Worm (Caenorhabditis elegans) whole organism, L1 larva: ENCODE data around the gene F15E6.10.

Experiments
- C04F5.9 ChIP-seq: sonication (generic microtip); optimal IDR thresholded peaks from 2 replicates; lab custom pipeline; 2016; ENCODE audit warnings: missing genetic modification characterization, missing compliant biosample characterization
- C16A3.4 ChIP-seq: fragments of 150-350 bp; optimal IDR thresholded peaks from 2 replicates; lab custom pipeline; 2014; ENCODE audit warnings: missing biosample characterization, missing genetic modification characterization
- F16B12.6 ChIP-seq: fragments of 150-350 bp; optimal IDR thresholded peaks from 2 replicates; lab custom pipeline; 2014; ENCODE audit warnings: missing biosample characterization, missing genetic modification characterization
- aha-1 ChIP-seq: fragments of 150-350 bp; optimal IDR thresholded peaks from 2 replicates; lab custom pipeline; 2014; ENCODE audit warnings: missing biosample characterization, missing genetic modification characterization
- aly-2 ChIP-seq: fragments of 150-350 bp; optimal IDR thresholded peaks from 2 replicates; lab custom pipeline; 2014; ENCODE audit warnings: missing biosample characterization, missing genetic modification characterization
- ama-1 ChIP-seq: fragments of 150-350 bp; optimal IDR thresholded peaks from 2 replicates; lab custom pipeline; 2014
- ceh-8 ChIP-seq: fragments of 200-800 bp; sonication (Bioruptor generic); optimal IDR thresholded peaks from 2 replicates; lab custom pipeline; 2018; ENCODE audit warnings: mild to moderate bottlenecking, missing genetic modification characterization, moderate library complexity, missing compliant biosample characterization
- dpl-1 ChIP-seq, 3 experiments: fragments of 150-350 bp in 2 of 3; sonication (generic microtip) in 1 of 3; optimal IDR thresholded peaks; 2 replicates each; lab custom pipeline; 2014 to 2017; ENCODE audit warnings: missing biosample characterization in 3 of 3, missing genetic modification characterization in 3 of 3, missing genetic modification reagents in 3 of 3
- dsc-1 ChIP-seq: sonication (generic microtip); optimal IDR thresholded peaks from 2 replicates; lab custom pipeline; 2016; ENCODE audit warnings: mild to moderate bottlenecking, missing genetic modification characterization, missing compliant biosample characterization
- efl-1 ChIP-seq, 4 experiments: fragments of 150-350 bp; optimal IDR thresholded peaks in 3 of 4; peaks in 1 of 4; 1 replicate in 1 of 4; 2 replicates in 3 of 4; lab custom pipeline; 2014; ENCODE audit warnings: missing biosample characterization in 2 of 4, missing genetic modification characterization in 2 of 4, missing genetic modification reagents in 2 of 4
- efl-3 ChIP-seq: fragments of 200-800 bp; sonication (Bioruptor generic); optimal IDR thresholded peaks from 2 replicates; lab custom pipeline; 2018; ENCODE audit warnings: mild to moderate bottlenecking, missing genetic modification characterization, missing compliant biosample characterization
- egl-13 ChIP-seq: sonication (generic microtip); optimal IDR thresholded peaks from 2 replicates; lab custom pipeline; 2016; ENCODE audit warnings: missing genotype, missing genetic modification reagents, missing genetic modification characterization, missing compliant biosample characterization
- elt-2 ChIP-seq: sonication (generic microtip); optimal IDR thresholded peaks from 2 replicates; lab custom pipeline; 2016; ENCODE audit warnings: missing genetic modification characterization, mild to moderate bottlenecking, inconsistent platforms, missing compliant biosample characterization, missing genetic modification reagents
- elt-3 ChIP-seq, 6 experiments: fragments of 150-350 bp in 1 of 6; sonication (generic microtip); optimal IDR thresholded peaks; 2 replicates each; lab custom pipeline; 2017 to 2018; ENCODE audit warnings: missing biosample characterization in 6 of 6, missing genetic modification characterization in 6 of 6, inconsistent platforms in 1 of 6
- ets-5 ChIP-seq: fragments of 200-800 bp; sonication (Bioruptor generic); IDR thresholded peaks from 2 replicates; pipeline ENCODE4 v1.3.6; 2022; ENCODE audit warnings: missing genetic modification characterization, missing compliant biosample characterization
- hlh-4 ChIP-seq: sonication (generic microtip); optimal IDR thresholded peaks from 2 replicates; lab custom pipeline; 2016; ENCODE audit warnings: mild to moderate bottlenecking, missing genetic modification characterization, missing compliant biosample characterization
- irx-1 ChIP-seq: sonication (generic microtip); optimal IDR thresholded peaks from 2 replicates; lab custom pipeline; 2016; ENCODE audit warnings: missing genetic modification characterization, missing compliant biosample characterization
- jun-1 ChIP-seq: fragments of 150-350 bp; optimal IDR thresholded peaks from 2 replicates; lab custom pipeline; 2014; ENCODE audit warnings: missing biosample characterization, missing genetic modification reagents, missing genetic modification characterization
- lin-13 ChIP-seq: fragments of 150-350 bp; optimal IDR thresholded peaks from 2 replicates; lab custom pipeline; 2014; ENCODE audit warnings: missing biosample characterization, missing genetic modification reagents, missing genetic modification characterization
- lin-14 ChIP-seq: fragments of 200-800 bp; sonication (Bioruptor generic); optimal IDR thresholded peaks from 2 replicates; lab custom pipeline; 2018; ENCODE audit warnings: mild to moderate bottlenecking, missing genetic modification characterization, moderate library complexity, missing compliant biosample characterization
- lin-35 ChIP-seq, 2 experiments: fragments of 150-350 bp; optimal IDR thresholded peaks; 2 replicates each; lab custom pipeline; 2014; ENCODE audit warnings: missing biosample characterization in 2 of 2, missing genetic modification characterization in 2 of 2, missing genetic modification reagents in 2 of 2
- mab-9 ChIP-seq: fragments of 200-800 bp; sonication (Bioruptor generic); IDR thresholded peaks from 2 replicates; pipeline ENCODE4 v1.3.6; 2022; ENCODE audit warnings: missing genetic modification reagents, missing genetic modification characterization, missing compliant biosample characterization
- mep-1 ChIP-seq: fragments of 150-350 bp; optimal IDR thresholded peaks from 2 replicates; lab custom pipeline; 2014; ENCODE audit warnings: missing biosample characterization, missing genetic modification characterization
- nhr-28 ChIP-seq: fragments of 150-350 bp; optimal IDR thresholded peaks from 2 replicates; lab custom pipeline; 2014; ENCODE audit warnings: missing biosample characterization, missing genetic modification characterization
- nhr-71 ChIP-seq: sonication (generic microtip); optimal IDR thresholded peaks from 2 replicates; lab custom pipeline; 2016; ENCODE audit warnings: mild to moderate bottlenecking, missing genetic modification characterization, moderate library complexity, missing compliant biosample characterization
- nhr-76 ChIP-seq: sonication (generic microtip); optimal IDR thresholded peaks from 2 replicates; lab custom pipeline; 2017; ENCODE audit warnings: missing biosample characterization, missing genetic modification characterization
- nhr-84 ChIP-seq: sonication (generic microtip); optimal IDR thresholded peaks from 2 replicates; lab custom pipeline; 2017; ENCODE audit warnings: missing biosample characterization, missing genetic modification characterization
- nhr-85 ChIP-seq: sonication (generic microtip); peaks from one replicate; lab custom pipeline; 2016; ENCODE audit warnings: missing genetic modification characterization, inconsistent platforms, missing compliant biosample characterization
- rnt-1 ChIP-seq: sonication (generic microtip); optimal IDR thresholded peaks from 2 replicates; lab custom pipeline; 2016; ENCODE audit warnings: mild to moderate bottlenecking, missing genetic modification characterization, moderate library complexity, missing compliant biosample characterization
- snpc-4 ChIP-seq: fragments of 150-350 bp; optimal IDR thresholded peaks from 2 replicates; lab custom pipeline; 2014; ENCODE audit warnings: missing biosample characterization, missing genetic modification characterization
- snu-23 ChIP-seq: sonication (generic microtip); optimal IDR thresholded peaks from 2 replicates; lab custom pipeline; 2016; ENCODE audit warnings: missing genetic modification characterization, missing compliant biosample characterization
- sup-37 ChIP-seq: fragments of 200-800 bp; sonication (Bioruptor generic); optimal IDR thresholded peaks from 2 replicates; lab custom pipeline; 2018; ENCODE audit warnings: mild to moderate bottlenecking, missing genetic modification characterization, missing compliant biosample characterization
- tlp-1 ChIP-seq: fragments of 150-350 bp; optimal IDR thresholded peaks from 2 replicates; lab custom pipeline; 2014; ENCODE audit warnings: missing biosample characterization, missing genetic modification characterization
- unc-62 ChIP-seq: fragments of 150-350 bp; optimal IDR thresholded peaks from 2 replicates; lab custom pipeline; 2014; ENCODE audit warnings: missing biosample characterization, missing genetic modification reagents, missing genetic modification characterization
- vab-15 ChIP-seq: sonication (generic microtip); optimal IDR thresholded peaks from 2 replicates; lab custom pipeline; 2017; ENCODE audit warnings: missing genotype, mild to moderate bottlenecking, missing genetic modification characterization, missing compliant biosample characterization
- ztf-11 ChIP-seq, 2 experiments: sonication (generic microtip); optimal IDR thresholded peaks; 2 replicates each; lab custom pipeline; 2016 to 2017; ENCODE audit warnings: missing genetic modification characterization in 2 of 2, missing biosample characterization in 1 of 2, missing compliant biosample characterization in 1 of 2

Gene F15E6.10

DNA sequence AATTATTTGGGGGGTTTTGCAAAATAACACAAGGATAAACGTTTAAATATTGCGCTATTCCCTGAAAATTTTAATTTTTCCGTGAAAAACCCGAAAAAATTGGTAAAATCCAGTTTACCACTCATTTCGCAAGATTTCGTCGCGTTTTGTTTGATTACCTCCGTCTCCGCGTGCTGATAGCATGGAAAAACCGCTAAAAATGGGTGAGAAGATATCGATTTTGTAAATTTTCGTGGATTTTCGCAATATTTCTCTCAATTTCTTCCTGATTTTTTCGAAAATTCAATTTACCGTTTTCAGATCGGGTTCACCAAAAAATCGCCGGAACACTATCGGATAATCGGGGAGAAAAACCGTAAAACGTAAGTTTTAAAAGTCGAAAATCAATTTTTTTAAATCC lies 44.9 kb upstream of the F15E6.10 start, which contains the start of gene ama-1:
Gene ama-1 (plus strand): TSS at position 301 of the 400 bp plus-strand sequence.
- TF ChIP-seq efl-3 (GFP tag; lab: Kevin White, UChicago) (no peak), nhr-28 (tag; lab: Kevin White, UChicago) (no peak), sup-37 (no peak), ztf-11 (tag; optimal IDR thresholded peaks at IDR 0.05; lab: Kevin White, UChicago) (no peak), lin-13 (no peak), dsc-1 (no peak), C04F5.9 (tag; lab: Kevin White, UChicago) (no peak), dpl-1 (GFP tag; optimal IDR thresholded peaks at IDR 0.05; lab: Kevin White, UChicago) (no peak), mep-1 (no peak), snu-23 (GFP tag; lab: Kevin White, UChicago) (no peak)

DNA sequence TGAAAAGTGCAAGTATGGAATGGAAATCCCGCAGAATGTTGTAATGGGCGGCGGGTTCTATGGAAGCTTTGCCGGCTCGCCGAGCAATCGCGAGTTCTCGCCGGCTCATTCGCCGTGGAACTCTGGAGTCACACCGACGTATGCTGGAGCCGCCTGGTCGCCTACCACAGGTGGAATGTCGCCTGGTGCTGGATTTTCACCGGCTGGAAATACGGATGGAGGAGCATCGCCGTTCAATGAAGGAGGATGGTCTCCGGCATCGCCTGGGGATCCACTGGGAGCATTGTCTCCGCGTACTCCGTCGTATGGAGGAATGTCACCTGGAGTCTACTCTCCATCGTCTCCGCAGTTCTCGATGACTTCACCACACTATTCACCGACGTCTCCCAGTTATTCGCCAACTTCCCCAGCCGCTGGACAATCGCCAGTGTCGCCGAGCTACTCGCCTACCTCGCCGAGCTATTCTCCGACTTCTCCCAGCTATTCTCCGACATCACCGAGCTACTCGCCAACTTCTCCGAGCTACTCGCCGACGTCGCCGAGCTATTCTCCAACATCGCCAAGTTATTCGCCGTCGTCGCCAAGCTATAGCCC lies 37.6 kb upstream of the F15E6.10 start:
- TF ChIP-seq efl-1 (optimal IDR thresholded peaks at IDR 0.05; lab: Kevin White, UChicago) (no peak), efl-1 (GFP tag; optimal IDR thresholded peaks at IDR 0.05 in 1 of 2; lab: Kevin White, UChicago) (peak in 1 of 2 experiments; percentile 57), vab-15 (tag; lab: Kevin White, UChicago) (no peak), tlp-1 (tag; lab: Kevin White, UChicago) (no peak), nhr-84 (tag; lab: Kevin White, UChicago) (no peak)
- TF ChIP-seq, all 84 proteins: peak for 1

DNA sequence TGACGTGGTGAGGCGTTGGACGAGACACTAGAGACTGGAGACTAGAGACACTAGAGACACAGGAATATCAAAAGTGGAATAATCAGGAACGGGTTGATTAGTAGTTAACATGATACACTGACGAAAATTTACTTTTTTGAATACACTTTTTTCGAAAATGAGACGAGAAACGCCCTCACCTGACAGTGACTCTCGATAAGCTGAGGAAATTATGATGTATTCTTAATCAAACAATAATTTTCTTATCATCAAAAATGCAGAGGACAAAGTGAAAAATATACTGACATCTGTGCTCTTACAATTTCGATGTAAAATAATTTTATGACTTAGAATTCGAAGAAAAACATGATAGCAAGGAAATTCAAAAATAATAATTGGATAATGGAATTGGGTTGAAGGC lies 33.2 kb upstream of the F15E6.10 start:
- TF ChIP-seq jun-1 (peak; percentile 38), elt-3 (tag; optimal IDR thresholded peaks at IDR 0.05; lab: Kevin White, UChicago) (no peak), elt-2 (peak; percentile 59), nhr-85 (tag; lab: Kevin White, UChicago) (no peak), efl-1 (optimal IDR thresholded peaks at IDR 0.05; lab: Kevin White, UChicago) (no peak), efl-1 (GFP tag; optimal IDR thresholded peaks at IDR 0.05 in 1 of 2; lab: Kevin White, UChicago) (no peak), ama-1 (lab: Kevin White, UChicago) (no peak), aly-2 (no peak)

DNA sequence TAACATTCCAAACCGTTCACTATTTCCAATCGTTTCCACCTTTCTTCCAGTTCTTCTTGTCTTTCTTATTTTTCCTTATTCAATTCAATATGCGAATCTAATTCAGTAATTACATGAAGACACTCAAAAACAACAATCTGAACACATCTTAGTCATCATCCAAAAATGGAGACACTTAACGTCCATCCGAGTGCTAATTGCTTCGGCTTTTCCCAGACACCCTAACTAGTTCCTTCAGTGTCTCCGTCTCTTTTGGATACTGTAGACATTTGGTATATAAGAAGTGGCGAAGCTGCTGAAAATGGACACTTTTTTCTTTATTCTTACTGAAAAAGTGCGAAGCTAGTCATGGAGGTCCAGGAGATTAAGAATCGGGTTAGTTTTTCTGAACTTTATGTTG lies 29.7 kb upstream of the F15E6.10 start, which contains the start of gene col-33:
Gene col-33 (plus strand): TSS at position 301 of the 400 bp plus-strand sequence.
- TF ChIP-seq jun-1 (no peak), nhr-76 (no peak), ets-5 (GFP tag; lab: Robert Waterston, UW) (no peak), snpc-4 (tag; lab: Kevin White, UChicago) (no peak), rnt-1 (no peak), elt-3 (tag; optimal IDR thresholded peaks at IDR 0.05; lab: Kevin White, UChicago) (no peak), egl-13 (tag; lab: Kevin White, UChicago) (no peak), nhr-71 (tag; lab: Kevin White, UChicago) (no peak), C16A3.4 (no peak), hlh-4 (tag; lab: Kevin White, UChicago) (no peak), lin-35 (GFP tag; optimal IDR thresholded peaks at IDR 0.05; lab: Kevin White, UChicago) (no peak), irx-1 (tag; lab: Kevin White, UChicago) (no peak)

DNA sequence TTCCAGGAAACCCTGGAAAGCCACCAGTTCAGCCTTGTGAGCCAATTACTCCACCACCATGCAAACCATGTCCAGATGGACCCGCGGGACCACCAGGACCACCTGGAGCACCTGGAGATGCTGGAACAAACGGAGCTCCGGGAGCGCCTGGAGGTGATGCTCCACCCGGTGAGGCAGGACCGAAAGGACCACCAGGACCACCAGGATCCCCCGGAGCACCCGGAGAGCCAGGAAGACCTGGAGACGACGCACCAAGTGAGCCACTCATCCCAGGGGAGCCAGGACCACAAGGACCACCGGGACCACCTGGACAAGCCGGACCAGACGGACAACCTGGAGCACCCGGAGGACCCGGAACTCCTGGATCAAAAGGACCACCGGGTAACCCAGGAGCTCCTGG lies 28.0 kb upstream of the F15E6.10 start:
- TF ChIP-seq ceh-8 (peak; percentile 74), lin-14 (no peak)

DNA sequence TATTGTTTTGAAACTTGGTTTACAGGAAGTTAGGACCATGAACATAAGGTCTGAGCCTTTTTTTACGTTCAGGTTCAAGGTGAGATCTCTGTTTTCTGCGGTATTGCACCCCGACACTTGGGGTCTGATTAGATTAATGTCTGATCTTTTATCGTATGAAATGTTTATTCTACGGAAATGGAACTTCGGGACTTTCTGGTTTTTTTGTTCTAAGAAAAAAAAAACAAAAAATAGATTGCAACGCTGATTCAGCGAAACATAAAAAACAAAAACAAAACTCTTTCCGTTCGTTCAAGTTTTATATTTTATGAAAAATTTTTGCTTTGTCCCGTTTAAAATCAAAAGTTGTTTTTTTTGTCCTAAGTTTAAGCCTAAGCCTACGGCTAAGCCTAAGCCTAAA lies 27.4 kb upstream of the F15E6.10 start, which contains the start of gene F36A4.5:
Gene F36A4.5 (plus strand): TSS at position 301 of the 400 bp plus-strand sequence.
- no peak for TF ChIP-seq aly-2
- no peak for TF ChIP-seq efl-1 (optimal IDR thresholded peaks at IDR 0.05; lab: Kevin White, UChicago)
- no peak for TF ChIP-seq efl-1 (GFP tag; optimal IDR thresholded peaks at IDR 0.05 in 1 of 2; lab: Kevin White, UChicago)
- no peak for TF ChIP-seq unc-62 (GFP tag; lab: Kevin White, UChicago)
- no peak for TF ChIP-seq irx-1 (tag; lab: Kevin White, UChicago)
- no peak for TF ChIP-seq F16B12.6 (tag; lab: Kevin White, UChicago)
- TF ChIP-seq mab-9 (GFP tag; lab: Robert Waterston, UW): no peak
- no peak for TF ChIP-seq aha-1
- TF ChIP-seq snu-23 (GFP tag; lab: Kevin White, UChicago): no peak
- no peak for TF ChIP-seq elt-2
